Fruit fly (Drosophila melanogaster) whole organism, prepupa: ENCODE data around the gene CG11714.
A peak's percentile ranks its signal among the peaks of the same experiment; 100 is the strongest.

Experiments used
- Blimp-1 ChIP-seq: fragments of 200-800 bp; sonication (Bioruptor generic); optimal IDR thresholded peaks from 3 replicates; lab custom pipeline; 2017; ENCODE audit warnings: missing biosample characterization, missing genetic modification characterization, mild to moderate bottlenecking, moderate library complexity, missing genetic modification reagents
- CG10631 ChIP-seq: fragments of 200-800 bp; sonication (Bioruptor generic); optimal IDR thresholded peaks from 2 replicates; lab custom pipeline; 2016; ENCODE audit warnings: missing biosample characterization, missing genetic modification characterization
- CG10669 ChIP-seq: fragments of 200-800 bp; sonication (Bioruptor generic); optimal IDR thresholded peaks from 3 replicates; lab custom pipeline; 2018; ENCODE audit warnings: missing biosample characterization, mild to moderate bottlenecking, missing genetic modification characterization, moderate library complexity
- CG11294 ChIP-seq: fragments of 200-800 bp; sonication (Bioruptor generic); IDR thresholded peaks from 2 replicates; pipeline ENCODE4 v1.3.6; 2022; ENCODE audit warnings: missing biosample characterization, missing genetic modification characterization
- CG11902 ChIP-seq: fragments of 200-800 bp; sonication (Bioruptor generic); optimal IDR thresholded peaks from 3 replicates; lab custom pipeline; 2016; ENCODE audit warnings: missing biosample characterization, missing genetic modification characterization
- CG15336 ChIP-seq: fragments of 200-800 bp; sonication (Bioruptor generic); IDR thresholded peaks from 2 replicates; pipeline ENCODE4 v1.3.6; 2022; ENCODE audit warnings: missing biosample characterization, missing genetic modification characterization
- CG1621 ChIP-seq: fragments of 200-800 bp; sonication (Bioruptor generic); optimal IDR thresholded peaks from 3 replicates; lab custom pipeline; 2018; ENCODE audit warnings: missing biosample characterization, mild to moderate bottlenecking, missing genetic modification characterization
- CG3032 ChIP-seq: fragments of 200-800 bp; optimal IDR thresholded peaks from 2 replicates; lab custom pipeline; 2019; ENCODE audit warnings: missing biosample characterization, mild to moderate bottlenecking, missing genetic modification characterization, moderate library complexity
- CG31627 ChIP-seq: fragments of 200-800 bp; sonication (Bioruptor generic); optimal IDR thresholded peaks from 3 replicates; lab custom pipeline; 2016; ENCODE audit warnings: missing biosample characterization, missing genetic modification characterization
- CG34406 ChIP-seq: fragments of 200-800 bp; sonication (Bioruptor generic); optimal IDR thresholded peaks from 3 replicates; lab custom pipeline; 2016; ENCODE audit warnings: missing biosample characterization, missing genetic modification characterization
- CG6163 ChIP-seq: fragments of 200-800 bp; sonication (Bioruptor generic); IDR thresholded peaks from 3 replicates; pipeline ENCODE4 v1.3.6; 2022; ENCODE audit warnings: missing biosample characterization, missing genetic modification characterization
- CG6276 ChIP-seq: fragments of 200-800 bp; sonication (Bioruptor generic); optimal IDR thresholded peaks from 2 replicates; lab custom pipeline; 2017; ENCODE audit warnings: missing biosample characterization, mild to moderate bottlenecking, missing genetic modification characterization
- CG6792 ChIP-seq: fragments of 200-800 bp; sonication (Bioruptor generic); optimal IDR thresholded peaks from 3 replicates; lab custom pipeline; 2016; ENCODE audit warnings: missing biosample characterization, missing genetic modification characterization
- CG6808 ChIP-seq: fragments of 200-800 bp; sonication (Bioruptor generic); optimal IDR thresholded peaks from 3 replicates; lab custom pipeline; 2017; ENCODE audit warnings: missing biosample characterization, missing genetic modification characterization, mild to moderate bottlenecking, moderate library complexity, missing genetic modification reagents
- CG6854 ChIP-seq: fragments of 200-800 bp; sonication (Bioruptor generic); optimal IDR thresholded peaks from 2 replicates; lab custom pipeline; 2017; ENCODE audit warnings: missing biosample characterization, mild to moderate bottlenecking, missing genetic modification characterization
- CG8632 ChIP-seq: fragments of 200-800 bp; sonication (Bioruptor generic); optimal IDR thresholded peaks from 3 replicates; lab custom pipeline; 2016; ENCODE audit warnings: missing biosample characterization, missing genetic modification characterization
- Eip78C ChIP-seq: fragments of 200-800 bp; sonication (Bioruptor generic); peaks from one replicate; lab custom pipeline; 2016; ENCODE audit warnings: missing biosample characterization, missing genetic modification characterization
- Eip93F ChIP-seq: fragments of 200-800 bp; sonication (Bioruptor generic); optimal IDR thresholded peaks from 2 replicates; lab custom pipeline; 2016; ENCODE audit warnings: missing biosample characterization, mild to moderate bottlenecking, missing genetic modification characterization
- Ets21C ChIP-seq: fragments of 200-800 bp; sonication (Bioruptor generic); optimal IDR thresholded peaks from 3 replicates; lab custom pipeline; 2016; ENCODE audit warnings: missing biosample characterization, missing genetic modification characterization
- Ets96B ChIP-seq: fragments of 200-800 bp; optimal IDR thresholded peaks from 2 replicates; lab custom pipeline; 2019; ENCODE audit warnings: missing biosample characterization, mild to moderate bottlenecking, missing genetic modification characterization, moderate library complexity
- Gug ChIP-seq: fragments of 200-800 bp; sonication (Bioruptor generic); IDR thresholded peaks from 2 replicates; pipeline ENCODE4 v1.3.6; 2022; ENCODE audit warnings: missing biosample characterization, missing genetic modification characterization
- Hr38 ChIP-seq: sonication (Bioruptor generic); optimal IDR thresholded peaks from 2 replicates; lab custom pipeline; 2016; ENCODE audit warnings: missing biosample characterization, missing genetic modification characterization
- Hr4 ChIP-seq: fragments of 200-800 bp; sonication (Bioruptor generic); optimal IDR thresholded peaks from 3 replicates; lab custom pipeline; 2016; ENCODE audit warnings: missing biosample characterization, missing genetic modification characterization
- Met ChIP-seq: fragments of 200-800 bp; sonication (Bioruptor generic); optimal IDR thresholded peaks from 3 replicates; lab custom pipeline; 2016; ENCODE audit warnings: missing biosample characterization, missing genetic modification characterization
- OdsH ChIP-seq: fragments of 200-800 bp; sonication (Bioruptor generic); optimal IDR thresholded peaks from 3 replicates; lab custom pipeline; 2016; ENCODE audit warnings: missing biosample characterization, missing genetic modification characterization
- Smox ChIP-seq: fragments of 200-800 bp; sonication (Bioruptor generic); optimal IDR thresholded peaks from 3 replicates; lab custom pipeline; 2016; ENCODE audit warnings: missing biosample characterization, missing genetic modification characterization
- Sox102F ChIP-seq: fragments of 200-800 bp; sonication (Bioruptor generic); optimal IDR thresholded peaks from 2 replicates; lab custom pipeline; 2016; ENCODE audit warnings: missing biosample characterization, mild to moderate bottlenecking, missing genetic modification characterization
- Sox14 ChIP-seq: fragments of 200-800 bp; sonication (Bioruptor generic); optimal IDR thresholded peaks from 3 replicates; lab custom pipeline; 2016; ENCODE audit warnings: missing biosample characterization, missing genetic modification characterization
- achi ChIP-seq: fragments of 200-800 bp; sonication (Bioruptor generic); optimal IDR thresholded peaks from 3 replicates; lab custom pipeline; 2016; ENCODE audit warnings: missing biosample characterization, missing genetic modification characterization
- acj6 ChIP-seq: fragments of 200-800 bp; sonication (Bioruptor generic); optimal IDR thresholded peaks from 3 replicates; lab custom pipeline; 2016; ENCODE audit warnings: missing biosample characterization, missing genetic modification characterization
- cyc ChIP-seq: fragments of 200-800 bp; sonication (Bioruptor generic); optimal IDR thresholded peaks from 3 replicates; lab custom pipeline; 2016; ENCODE audit warnings: missing biosample characterization, missing genetic modification characterization
- dac ChIP-seq: fragments of 200-800 bp; sonication (Bioruptor generic); optimal IDR thresholded peaks from 2 replicates; lab custom pipeline; 2017; ENCODE audit warnings: missing biosample characterization, mild to moderate bottlenecking, missing genetic modification characterization
- dsx ChIP-seq: fragments of 200-800 bp; optimal IDR thresholded peaks from 3 replicates; lab custom pipeline; 2019; ENCODE audit warnings: missing biosample characterization, mild to moderate bottlenecking, missing genetic modification characterization, moderate library complexity; ENCODE audit not compliant: poor library complexity, severe bottlenecking
- eg ChIP-seq: fragments of 200-800 bp; sonication (Bioruptor generic); IDR thresholded peaks from 3 replicates; pipeline ENCODE4 v1.3.6; 2022; ENCODE audit warnings: missing biosample characterization, missing genetic modification characterization
- fd85E ChIP-seq: fragments of 200-800 bp; sonication (Bioruptor generic); optimal IDR thresholded peaks from 3 replicates; lab custom pipeline; 2016; ENCODE audit warnings: missing biosample characterization, missing genetic modification characterization
- fkh ChIP-seq: fragments of 200-800 bp; sonication (Bioruptor generic); optimal IDR thresholded peaks from 3 replicates; lab custom pipeline; 2017; ENCODE audit warnings: missing biosample characterization, mild to moderate bottlenecking, missing genetic modification characterization, moderate library complexity
- lz ChIP-seq: fragments of 200-800 bp; sonication (Bioruptor generic); optimal IDR thresholded peaks from 3 replicates; lab custom pipeline; 2016; ENCODE audit warnings: missing biosample characterization, missing genetic modification characterization
- salr ChIP-seq, 2 experiments: fragments of 200-800 bp; sonication (Bioruptor generic); optimal IDR thresholded peaks; 3 replicates each; lab custom pipeline; 2016 to 2018; ENCODE audit warnings: missing biosample characterization in 2 of 2, missing genetic modification characterization in 2 of 2, mild to moderate bottlenecking in 1 of 2
- spab ChIP-seq: fragments of 200-800 bp; sonication (Bioruptor generic); optimal IDR thresholded peaks from 2 replicates; lab custom pipeline; 2017; ENCODE audit warnings: missing biosample characterization, mild to moderate bottlenecking, missing genetic modification characterization, missing genetic modification reagents
- ss ChIP-seq, 2 experiments: fragments of 200-800 bp; sonication (Bioruptor generic); optimal IDR thresholded peaks; 2 replicates in 1 of 2; 3 replicates in 1 of 2; lab custom pipeline; 2017 to 2018; ENCODE audit warnings: mild to moderate bottlenecking in 2 of 2, missing biosample characterization in 2 of 2, missing genetic modification characterization in 2 of 2, moderate library complexity in 1 of 2
- svp ChIP-seq: fragments of 200-800 bp; sonication (Bioruptor generic); peaks from one replicate; lab custom pipeline; 2016; ENCODE audit warnings: missing biosample characterization, missing genetic modification characterization
- topi ChIP-seq: fragments of 200-800 bp; sonication (Bioruptor generic); optimal IDR thresholded peaks from 3 replicates; lab custom pipeline; 2016; ENCODE audit warnings: missing biosample characterization, missing genetic modification characterization
- vri ChIP-seq: fragments of 200-800 bp; sonication (Bioruptor generic); optimal IDR thresholded peaks from 3 replicates; lab custom pipeline; 2016; ENCODE audit warnings: missing biosample characterization, mild to moderate bottlenecking, missing genetic modification characterization

Gene CG11714

DNA sequence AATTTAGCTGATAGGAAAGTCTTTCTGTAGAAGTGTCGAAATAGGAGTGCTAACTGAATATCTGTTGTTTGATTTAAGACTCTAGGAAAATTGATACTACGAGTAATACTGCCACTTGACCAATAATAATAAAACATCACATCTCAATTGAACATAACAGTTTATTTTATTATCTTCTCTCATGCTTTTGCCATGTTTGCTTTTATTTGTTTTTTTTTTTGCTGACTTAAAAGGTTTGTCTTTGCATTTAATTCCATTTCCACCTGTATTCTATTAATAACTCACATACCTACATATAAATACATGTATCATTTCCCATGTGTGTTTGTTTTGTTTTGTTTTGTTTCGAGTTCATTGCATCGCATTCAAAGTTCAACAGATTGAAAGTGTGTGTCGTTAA lies at the start of gene CG11714, which contains the start of gene Fuca:
Gene CG11714, minus strand, starts transcription at position 101 of the 400 bp plus-strand sequence.
Gene Fuca, minus strand, starts transcription at position 101 of the 400 bp plus-strand sequence.
- no peak for TF ChIP-seq CG34406 (GFP tag; lab: Kevin White, UChicago)
- no peak for TF ChIP-seq CG31627 (GFP tag; lab: Kevin White, UChicago)
- no peak for TF ChIP-seq CG11294 (GFP tag; lab: Robert Waterston, UW)
- no peak for TF ChIP-seq CG6808 (GFP tag; lab: Kevin White, UChicago)
- TF ChIP-seq CG10631 (GFP tag; lab: Kevin White, UChicago), result no peak
- TF ChIP-seq svp (GFP tag; lab: Kevin White, UChicago), result no peak
- TF ChIP-seq vri (GFP tag; lab: Kevin White, UChicago), result no peak
- TF ChIP-seq CG1621 (tag; lab: Kevin White, UChicago), result no peak
- TF ChIP-seq eg, result no peak
- no peak for TF ChIP-seq lz (GFP tag; lab: Kevin White, UChicago)

DNA sequence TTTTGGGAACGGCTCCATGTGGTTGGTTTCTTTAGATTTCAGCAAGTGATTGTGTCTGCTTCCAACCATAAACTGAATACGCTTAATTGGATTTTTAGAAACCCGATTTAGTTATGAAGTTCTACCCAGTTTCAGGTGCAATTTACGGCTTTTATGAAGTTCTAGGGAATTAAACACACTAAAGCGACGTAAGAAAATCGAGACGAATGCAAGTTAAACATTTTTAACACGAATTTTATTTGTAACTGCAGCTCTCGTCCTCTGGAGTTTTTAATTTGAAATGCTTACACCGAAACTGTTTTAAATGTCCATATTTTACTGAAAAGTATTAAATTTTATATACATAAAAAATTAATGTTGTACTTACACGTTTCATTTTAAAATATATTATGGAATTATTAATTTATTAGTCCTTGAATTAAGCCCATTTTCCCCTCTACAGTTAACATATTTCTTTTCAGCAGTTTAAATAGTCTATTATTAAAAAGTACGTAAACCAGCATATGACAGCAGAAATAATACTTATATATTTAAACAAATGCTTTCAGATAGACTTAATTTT lies 41.5 kb upstream of the CG11714 start, which contains the start of the genes CG46412 and CG33267:
Gene CG46412, minus strand, starts transcription at position 101 of the 562 bp plus-strand sequence.
Gene CG33267, plus strand, starts transcription at position 512 of the 562 bp plus-strand sequence.
- no peak for TF ChIP-seq Blimp-1 (GFP tag; lab: Kevin White, UChicago)
- no peak for TF ChIP-seq CG6163
- no peak for TF ChIP-seq fkh (GFP tag; lab: Kevin White, UChicago)

- peak; percentile 94 for TF ChIP-seq CG6163
- peak; percentile 89 for TF ChIP-seq Sox14 (GFP tag; lab: Kevin White, UChicago)
- TF ChIP-seq CG31627 (GFP tag; lab: Kevin White, UChicago), result peak; percentile 88
- peak; percentile 63 for TF ChIP-seq fd85E (GFP tag; lab: Kevin White, UChicago)
- no peak for TF ChIP-seq CG6854 (GFP tag; lab: Kevin White, UChicago)
- TF ChIP-seq Eip93F (GFP tag; lab: Kevin White, UChicago), result peak; percentile 56
- peak; percentile 27 for TF ChIP-seq CG6276 (GFP tag; lab: Kevin White, UChicago)
- peak; percentile 93 for TF ChIP-seq Hr4 (GFP tag; lab: Kevin White, UChicago)
- peak; percentile 85 for TF ChIP-seq Ets96B (tag; lab: Kevin White, UChicago)
- TF ChIP-seq CG11294 (GFP tag; lab: Robert Waterston, UW), result peak; percentile 77
- TF ChIP-seq Sox102F (GFP tag; lab: Kevin White, UChicago), result peak; percentile 90
- TF ChIP-seq salr (GFP tag; optimal IDR thresholded peaks at IDR 0.05; lab: Kevin White, UChicago), result peak; percentile 73 to 85
- TF ChIP-seq CG6792 (GFP tag; lab: Kevin White, UChicago), result peak; percentile 83
- TF ChIP-seq lz (GFP tag; lab: Kevin White, UChicago), result peak; percentile 86
- peak; percentile 49 for TF ChIP-seq CG1621 (tag; lab: Kevin White, UChicago)
- TF ChIP-seq dac (GFP tag; lab: Kevin White, UChicago), result peak; percentile 48
- TF ChIP-seq dsx, result peak; percentile 80
- peak; percentile 89 for TF ChIP-seq CG10631 (GFP tag; lab: Kevin White, UChicago)
- peak; percentile 91 for TF ChIP-seq acj6
- TF ChIP-seq CG6808 (GFP tag; lab: Kevin White, UChicago), result peak; percentile 70
- peak; percentile 88 for TF ChIP-seq cyc (GFP tag; lab: Kevin White, UChicago)
- peak; percentile 86 for TF ChIP-seq fkh (GFP tag; lab: Kevin White, UChicago)
- peak; percentile 80 for TF ChIP-seq CG3032
- peak; percentile 53 for TF ChIP-seq Hr38 (GFP tag; lab: Kevin White, UChicago)
- TF ChIP-seq achi (GFP tag; lab: Kevin White, UChicago), result peak; percentile 93
- peak; percentile 83 for TF ChIP-seq CG10669 (GFP tag; lab: Kevin White, UChicago)
- TF ChIP-seq spab (GFP tag; lab: Kevin White, UChicago), result peak; percentile 40
- TF ChIP-seq svp (GFP tag; lab: Kevin White, UChicago), result peak; percentile 96
- peak; percentile 87 for TF ChIP-seq Gug (GFP tag; lab: Robert Waterston, UW)
- TF ChIP-seq Ets21C, result peak; percentile 72
- peak; percentile 48 to 69 for TF ChIP-seq ss (GFP tag; optimal IDR thresholded peaks at IDR 0.05; lab: Kevin White, UChicago)
- peak; percentile 87 for TF ChIP-seq topi (GFP tag; lab: Kevin White, UChicago)
- TF ChIP-seq OdsH (GFP tag; lab: Kevin White, UChicago), result peak; percentile 92
- peak; percentile 88 for TF ChIP-seq CG8632
- TF ChIP-seq CG11902 (GFP tag; lab: Kevin White, UChicago), result peak; percentile 78
- TF ChIP-seq CG15336 (GFP tag; lab: Robert Waterston, UW), result peak; percentile 89
- TF ChIP-seq Smox (GFP tag; lab: Kevin White, UChicago), result peak; percentile 92
- TF ChIP-seq Met, result peak; percentile 91
- peak; percentile 96 for TF ChIP-seq Eip78C (GFP tag; lab: Kevin White, UChicago)
Observed at dm6 chr3L:11561946-11562760, 39.6 kb upstream of the CG11714 start, which contains the start of the genes CG7394 and Mob2. TSS of gene CG7394 (plus strand) at chr3L:11561996. TSS of gene Mob2 (minus strand) at chr3L:11562233.
